Fruit fly (Drosophila melanogaster) whole organism, embryonic: Measurements from ENCODE around the gene CG9166.

Experiments
- CG10431 ChIP-seq: fragments of 200-800 bp; sonication (Bioruptor generic); optimal IDR thresholded peaks from 3 replicates; lab custom pipeline; 2018; ENCODE audit warnings: missing biosample characterization, mild to moderate bottlenecking, missing genetic modification characterization
- CG11085 ChIP-seq: fragments of 200-800 bp; sonication (Bioruptor generic); IDR thresholded peaks from 2 replicates; pipeline ENCODE4 v1.3.6; 2022; ENCODE audit warnings: missing biosample characterization, missing genetic modification characterization
- CG12391 ChIP-seq: fragments of 200-800 bp; sonication (Bioruptor generic); optimal IDR thresholded peaks from 3 replicates; lab custom pipeline; 2018; ENCODE audit warnings: missing biosample characterization, mild to moderate bottlenecking, missing genetic modification characterization, moderate library complexity
- CG12744 ChIP-seq: fragments of 200-800 bp; sonication (Bioruptor generic); optimal IDR thresholded peaks from 2 replicates; lab custom pipeline; 2016; ENCODE audit warnings: missing biosample characterization, missing genetic modification characterization
- CG1647 ChIP-seq: fragments of 200-800 bp; sonication (Bioruptor generic); optimal IDR thresholded peaks from 3 replicates; lab custom pipeline; 2016; ENCODE audit warnings: missing biosample characterization, missing genetic modification characterization
- CG31365 ChIP-seq: fragments of 200-800 bp; sonication (Bioruptor generic); optimal IDR thresholded peaks from 2 replicates; lab custom pipeline; 2018; ENCODE audit warnings: missing biosample characterization, mild to moderate bottlenecking, missing genetic modification characterization
- CG31388 ChIP-seq: fragments of 200-800 bp; sonication (Bioruptor generic); optimal IDR thresholded peaks from 2 replicates; lab custom pipeline; 2016; ENCODE audit warnings: missing biosample characterization, missing genetic modification characterization
- CG3163 ChIP-seq: fragments of 200-800 bp; sonication (Bioruptor generic); optimal IDR thresholded peaks from 3 replicates; lab custom pipeline; 2016; ENCODE audit warnings: missing biosample characterization, missing genetic modification characterization
- CG4282 ChIP-seq: fragments of 200-800 bp; sonication (Bioruptor generic); optimal IDR thresholded peaks from 2 replicates; lab custom pipeline; 2016; ENCODE audit warnings: missing biosample characterization, missing genetic modification characterization
- CG43689 ChIP-seq: fragments of 200-800 bp; sonication (Bioruptor generic); IDR thresholded peaks from 2 replicates; pipeline ENCODE4 v1.3.6; 2022; ENCODE audit warnings: missing biosample characterization, missing genetic modification characterization
- CG4730 ChIP-seq: fragments of 200-800 bp; sonication (Bioruptor generic); IDR thresholded peaks from 2 replicates; pipeline ENCODE4 v1.3.6; 2022; ENCODE audit warnings: missing biosample characterization, missing genetic modification characterization
- CG6689 ChIP-seq: fragments of 200-800 bp; sonication (Bioruptor generic); IDR thresholded peaks from 2 replicates; pipeline ENCODE4 v1.3.6; 2022; ENCODE audit warnings: missing biosample characterization, missing genetic modification characterization
- CG7987 ChIP-seq: fragments of 200-800 bp; sonication (Bioruptor generic); optimal IDR thresholded peaks from 2 replicates; lab custom pipeline; 2018; ENCODE audit warnings: missing biosample characterization, mild to moderate bottlenecking, missing genetic modification characterization, moderate library complexity
- CG9876 ChIP-seq: fragments of 200-800 bp; sonication (Bioruptor generic); optimal IDR thresholded peaks from 2 replicates; lab custom pipeline; 2016; ENCODE audit warnings: missing biosample characterization, missing genetic modification characterization
- CG9932 ChIP-seq: fragments of 200-800 bp; sonication (Bioruptor generic); IDR thresholded peaks from 2 replicates; pipeline ENCODE4 v1.3.6; 2022; ENCODE audit warnings: missing biosample characterization, missing genetic modification characterization
- Chrac-16 ChIP-seq: fragments of 200-800 bp; sonication (Bioruptor generic); optimal IDR thresholded peaks from 3 replicates; lab custom pipeline; 2016; ENCODE audit warnings: missing biosample characterization, missing genetic modification characterization
- Eip74EF ChIP-seq, 2 experiments: fragments of 200-800 bp in 1 of 2; fragments of >200 bp in 1 of 2; sonication (Bioruptor generic) in 1 of 2; optimal IDR thresholded peaks; 2 replicates each; lab custom pipeline; 2017 to 2019; ENCODE audit warnings: missing biosample characterization in 2 of 2, missing genetic modification characterization in 2 of 2, mild to moderate bottlenecking in 1 of 2, moderate library complexity in 1 of 2
- Ets65A ChIP-seq: fragments of 200-800 bp; sonication (Bioruptor generic); peaks from one replicate; lab custom pipeline; 2016; ENCODE audit warnings: missing biosample characterization, missing genetic modification characterization
- Fer2 ChIP-seq: fragments of 200-800 bp; sonication (Bioruptor generic); optimal IDR thresholded peaks from 2 replicates; lab custom pipeline; 2018; ENCODE audit warnings: missing biosample characterization, mild to moderate bottlenecking, missing genetic modification characterization, moderate library complexity
- Fer3 ChIP-seq: fragments of 200-800 bp; sonication (Bioruptor generic); optimal IDR thresholded peaks from 2 replicates; lab custom pipeline; 2018; ENCODE audit warnings: missing biosample characterization, mild to moderate bottlenecking, missing genetic modification characterization, moderate library complexity
- Gsc ChIP-seq: fragments of 200-800 bp; sonication (Bioruptor generic); IDR thresholded peaks from 2 replicates; pipeline ENCODE4 v1.3.6; 2022; ENCODE audit warnings: missing biosample characterization, missing genetic modification characterization
- H2.0 ChIP-seq: fragments of 200-800 bp; sonication (Bioruptor generic); IDR thresholded peaks from 2 replicates; pipeline ENCODE4 v1.3.6; 2022; ENCODE audit warnings: missing biosample characterization, missing genetic modification characterization
- Hmx ChIP-seq: fragments of 200-800 bp; sonication (Bioruptor generic); optimal IDR thresholded peaks from 2 replicates; lab custom pipeline; 2016; ENCODE audit warnings: missing biosample characterization, missing genetic modification characterization
- Hr39 ChIP-seq: fragments of >200 bp; optimal IDR thresholded peaks from 2 replicates; lab custom pipeline; 2017
- Lim3 ChIP-seq: fragments of 200-800 bp; sonication (Bioruptor generic); IDR thresholded peaks from 2 replicates; pipeline ENCODE4 v1.3.6; 2022; ENCODE audit warnings: missing biosample characterization, missing genetic modification characterization
- NK7.1 ChIP-seq: fragments of 200-800 bp; sonication (Bioruptor generic); optimal IDR thresholded peaks from 3 replicates; lab custom pipeline; 2016; ENCODE audit warnings: missing biosample characterization, missing genetic modification characterization
- Oli ChIP-seq: fragments of 200-800 bp; sonication (Bioruptor generic); optimal IDR thresholded peaks from 2 replicates; lab custom pipeline; 2018; ENCODE audit warnings: missing biosample characterization, mild to moderate bottlenecking, missing genetic modification characterization, moderate library complexity
- Side ChIP-seq: fragments of 200-800 bp; sonication (Bioruptor generic); optimal IDR thresholded peaks from 2 replicates; lab custom pipeline; 2016; ENCODE audit warnings: missing biosample characterization, missing genetic modification characterization
- TFAM ChIP-seq: fragments of 200-800 bp; sonication (Bioruptor generic); optimal IDR thresholded peaks from 2 replicates; lab custom pipeline; 2017; ENCODE audit warnings: missing biosample characterization, missing genetic modification characterization, inconsistent platforms
- Taf1 ChIP-seq: fragments of 200-800 bp; sonication (Bioruptor generic); IDR thresholded peaks from 2 replicates; pipeline ENCODE4 v1.3.6; 2022; ENCODE audit warnings: missing biosample characterization, missing genetic modification characterization
- btn ChIP-seq: fragments of 200-800 bp; sonication (Bioruptor generic); optimal IDR thresholded peaks from 2 replicates; lab custom pipeline; 2016; ENCODE audit warnings: missing biosample characterization, missing genetic modification characterization
- caup ChIP-seq: fragments of 200-800 bp; sonication (Bioruptor generic); optimal IDR thresholded peaks from 3 replicates; lab custom pipeline; 2017; ENCODE audit warnings: missing biosample characterization, mild to moderate bottlenecking, missing genetic modification characterization, moderate library complexity; ENCODE audit not compliant: severe bottlenecking
- chn ChIP-seq: fragments of 200-800 bp; sonication (Bioruptor generic); optimal IDR thresholded peaks from 2 replicates; lab custom pipeline; 2016; ENCODE audit warnings: missing biosample characterization, missing genetic modification characterization
- croc ChIP-seq: fragments of 200-800 bp; sonication (Bioruptor generic); conservative IDR thresholded peaks from 3 replicates; pipeline ENCODE4 v1.3.6; 2022; ENCODE audit warnings: missing biosample characterization, missing genetic modification characterization
- dpn ChIP-seq, 2 experiments: fragments of 200-800 bp; sonication (Bioruptor generic); optimal IDR thresholded peaks; 3 replicates each; lab custom pipeline; 2016; ENCODE audit warnings: missing biosample characterization in 2 of 2, missing genetic modification characterization in 2 of 2
- ems ChIP-seq: fragments of 200-800 bp; sonication (Bioruptor generic); optimal IDR thresholded peaks from 3 replicates; lab custom pipeline; 2016; ENCODE audit warnings: missing biosample characterization, missing genetic modification characterization
- fd102C ChIP-seq: fragments of 200-800 bp; sonication (Bioruptor generic); optimal IDR thresholded peaks from 2 replicates; lab custom pipeline; 2018; ENCODE audit warnings: missing biosample characterization, mild to moderate bottlenecking, missing genetic modification characterization, moderate library complexity
- gcm ChIP-seq: fragments of 200-800 bp; sonication (Bioruptor generic); optimal IDR thresholded peaks from 2 replicates; lab custom pipeline; 2019; ENCODE audit warnings: missing biosample characterization, mild to moderate bottlenecking, missing genetic modification characterization, moderate library complexity
- grn ChIP-seq: fragments of 200-800 bp; sonication (Bioruptor generic); optimal IDR thresholded peaks from 3 replicates; lab custom pipeline; 2017; ENCODE audit warnings: missing biosample characterization, missing genetic modification characterization
- lbe ChIP-seq: fragments of 200-800 bp; sonication (Bioruptor generic); optimal IDR thresholded peaks from 2 replicates; lab custom pipeline; 2016; ENCODE audit warnings: missing biosample characterization, mild to moderate bottlenecking, missing genetic modification characterization
- mam ChIP-seq: fragments of 200-800 bp; sonication (Bioruptor generic); optimal IDR thresholded peaks from 3 replicates; lab custom pipeline; 2016; ENCODE audit warnings: missing biosample characterization, missing genetic modification characterization
- org-1 ChIP-seq: fragments of 200-800 bp; sonication (Bioruptor generic); optimal IDR thresholded peaks from 2 replicates; lab custom pipeline; 2017; ENCODE audit warnings: missing biosample characterization, missing genetic modification characterization
- pan ChIP-seq, 4 experiments: fragments of >200 bp in 3 of 4; fragments of 200-800 bp in 1 of 4; sonication (Bioruptor generic) in 1 of 4; optimal IDR thresholded peaks in 3 of 4; IDR thresholded peaks in 1 of 4; 2 replicates each; pipeline versions ENCODE4 v1.3.6 to Lab custom; 2017 to 2022; ENCODE audit warnings: missing biosample characterization in 2 of 4, missing genetic modification characterization in 2 of 4, mixed read lengths in 1 of 4
- sr ChIP-seq: fragments of 200-800 bp; sonication (Bioruptor generic); IDR thresholded peaks from 3 replicates; pipeline ENCODE4 v1.3.6; 2022; ENCODE audit warnings: missing biosample characterization, missing genetic modification characterization
- stc ChIP-seq: fragments of 200-800 bp; sonication (Bioruptor generic); IDR thresholded peaks from 2 replicates; pipeline ENCODE4 v1.3.6; 2022; ENCODE audit warnings: missing biosample characterization, missing genetic modification characterization
- tin ChIP-seq: fragments of 200-800 bp; sonication (Bioruptor generic); optimal IDR thresholded peaks from 3 replicates; lab custom pipeline; 2016; ENCODE audit warnings: missing biosample characterization, missing genetic modification characterization
- zen ChIP-seq: fragments of 200-800 bp; sonication (Bioruptor generic); optimal IDR thresholded peaks from 3 replicates; lab custom pipeline; 2018; ENCODE audit warnings: missing biosample characterization, mild to moderate bottlenecking, missing genetic modification characterization, moderate library complexity
- zfh1 ChIP-seq: fragments of 200-800 bp; sonication (Bioruptor generic); IDR thresholded peaks from 3 replicates; pipeline ENCODE4 v1.3.6; 2022; ENCODE audit warnings: missing biosample characterization, missing genetic modification characterization

Gene CG9166

DNA sequence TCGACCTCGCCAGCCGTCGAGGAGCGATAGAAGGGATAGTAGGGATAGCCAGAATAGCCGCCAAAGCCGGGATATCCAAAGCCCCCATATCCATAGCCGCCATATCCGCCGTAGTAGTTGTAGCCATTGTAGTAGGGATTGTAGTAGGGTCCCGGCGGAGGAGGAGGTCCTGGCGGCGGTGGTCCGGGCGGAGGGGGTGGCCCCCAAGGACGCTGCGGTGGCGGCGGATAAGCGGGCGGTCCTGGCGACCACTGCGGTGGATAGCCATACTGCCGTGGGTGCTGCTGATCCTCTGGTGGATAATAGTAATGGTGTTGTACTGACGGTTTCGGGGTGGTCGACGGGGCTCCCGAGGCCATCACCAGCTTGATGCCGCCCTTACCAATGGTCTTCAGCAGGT is 28.8 kb upstream of the CG9166 start:
- TF ChIP-seq Hr39 (lab: Kevin White, UChicago) (peak; percentile 65), CG11085 (GFP tag; lab: Robert Waterston, UW) (no peak), Oli (tag; lab: Kevin White, UChicago) (no peak), CG6689 (0 out of 2 replicates have a peak, but pooled peaks have one; percentile 21)

DNA sequence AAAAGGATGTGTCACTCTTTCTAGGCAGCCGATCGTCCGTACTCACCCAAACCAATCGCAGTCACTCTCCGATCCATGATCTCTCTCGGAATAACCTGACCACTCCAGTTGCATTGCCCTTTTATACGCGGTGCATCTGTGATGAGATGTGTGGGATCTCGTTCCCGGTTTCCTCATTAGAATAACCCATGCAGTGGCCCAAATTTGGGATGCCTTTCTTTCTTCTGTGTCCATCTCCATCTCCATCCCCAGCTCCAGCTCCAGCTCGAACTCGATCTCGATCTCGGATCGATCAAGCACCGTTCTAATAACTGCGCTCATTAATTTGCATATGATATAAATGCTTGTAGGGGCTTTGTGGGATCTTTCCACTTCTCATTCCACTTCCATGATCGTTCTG is 28.2 kb upstream of the CG9166 start, which contains the start of gene CG9184:
Gene CG9184, minus strand, starts transcription at position 101 of the 400 bp plus-strand sequence.
- TF ChIP-seq CG31388 (no peak), CG1647 (GFP tag; lab: Kevin White, UChicago) (no peak), TFAM (no peak), grn (GFP tag; lab: Kevin White, UChicago) (peak; percentile 1), Lim3 (GFP tag; lab: Robert Waterston, UW) (no peak), Fer2 (tag; lab: Kevin White, UChicago) (no peak), NK7.1 (GFP tag; lab: Kevin White, UChicago) (no peak), Ets65A (GFP tag; lab: Kevin White, UChicago) (peak; percentile 19), CG10431 (GFP tag; lab: Kevin White, UChicago) (no peak)

DNA sequence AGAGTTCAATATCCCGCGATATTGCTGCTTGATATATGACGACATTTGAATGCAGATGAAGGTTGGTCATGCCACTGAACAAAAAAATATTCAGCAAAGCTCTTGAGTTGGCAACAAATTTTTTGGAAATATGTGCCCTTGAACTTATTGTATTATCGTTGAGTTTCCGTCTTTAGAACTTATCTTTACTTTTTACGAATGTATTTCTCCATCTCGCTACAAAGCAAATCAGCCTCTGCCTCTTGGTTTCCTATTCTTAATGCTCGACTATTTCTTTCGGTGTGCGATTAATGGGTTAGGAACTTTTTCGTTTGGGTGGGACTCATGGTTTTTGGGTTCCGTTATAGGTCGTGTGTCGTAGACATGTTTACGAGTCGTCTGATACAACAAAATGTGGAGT is 27.8 kb upstream of the CG9166 start:
- TF ChIP-seq Eip74EF (GFP tag; optimal IDR thresholded peaks at IDR 0.05; lab: Kevin White, UChicago) (peak in 1 of 2 experiments; percentile 8), croc (GFP tag; lab: Robert Waterston, UW) (peak; percentile 71), Hmx (GFP tag; lab: Kevin White, UChicago) (no peak), zfh1 (GFP tag; lab: Robert Waterston, UW) (peak; percentile 59; the same call in 1 of the 3 replicates), zen (tag; lab: Kevin White, UChicago) (peak; percentile 46), sr (no peak), CG9932 (GFP tag; lab: Robert Waterston, UW) (peak; percentile 22; the same call in 1 of the 2 replicates), pan (optimal IDR thresholded peaks at IDR 0.05; lab: Kevin White, UChicago) (no peak), pan (GFP tag; optimal IDR thresholded peaks at IDR 0.05 in 1 of 2, IDR thresholded peaks at IDR 0.05 in 1 of 2) (peak in 1 of 2 experiments; percentile 50), CG7987 (GFP tag; lab: Kevin White, UChicago) (no peak), org-1 (peak; percentile 37), tin (peak; percentile 68), fd102C (GFP tag; lab: Kevin White, UChicago) (no peak), Chrac-16 (peak; percentile 67), chn (peak; percentile 71), ems (GFP tag; lab: Kevin White, UChicago) (peak; percentile 22), Fer3 (tag; lab: Kevin White, UChicago) (peak; percentile 40), CG12391 (tag; lab: Kevin White, UChicago) (peak; percentile 80), caup (GFP tag; lab: Kevin White, UChicago) (peak; percentile 24), TFAM (peak; percentile 10), stc (GFP tag; lab: Robert Waterston, UW) (peak; percentile 51; the same call in 1 of the 2 replicates), CG31365 (tag; lab: Kevin White, UChicago) (peak; percentile 1), Side (GFP tag; lab: Kevin White, UChicago) (peak; percentile 66), H2.0 (GFP tag; lab: Robert Waterston, UW) (peak; percentile 68), Gsc (GFP tag; lab: Robert Waterston, UW) (no peak), CG4730 (GFP tag; lab: Robert Waterston, UW) (peak; percentile 57), Taf1 (GFP tag; lab: Robert Waterston, UW) (no peak), CG43689 (GFP tag; lab: Robert Waterston, UW) (no peak), gcm (peak; percentile 65), dpn (GFP tag; optimal IDR thresholded peaks at IDR 0.05; lab: Kevin White, UChicago) (peak; percentile 60 to 75), CG4282 (GFP tag; lab: Kevin White, UChicago) (no peak), btn (peak; percentile 33), CG3163 (GFP tag; lab: Kevin White, UChicago) (peak; percentile 54), CG12744 (GFP tag; lab: Kevin White, UChicago) (no peak), mam (peak; percentile 28), CG9876 (peak; percentile 30), lbe (GFP tag; lab: Kevin White, UChicago) (no peak)
